Fruit fly (Drosophila melanogaster): ENCODE results near the gene nAChRbeta1.

nAChRbeta1 gene

DNA sequence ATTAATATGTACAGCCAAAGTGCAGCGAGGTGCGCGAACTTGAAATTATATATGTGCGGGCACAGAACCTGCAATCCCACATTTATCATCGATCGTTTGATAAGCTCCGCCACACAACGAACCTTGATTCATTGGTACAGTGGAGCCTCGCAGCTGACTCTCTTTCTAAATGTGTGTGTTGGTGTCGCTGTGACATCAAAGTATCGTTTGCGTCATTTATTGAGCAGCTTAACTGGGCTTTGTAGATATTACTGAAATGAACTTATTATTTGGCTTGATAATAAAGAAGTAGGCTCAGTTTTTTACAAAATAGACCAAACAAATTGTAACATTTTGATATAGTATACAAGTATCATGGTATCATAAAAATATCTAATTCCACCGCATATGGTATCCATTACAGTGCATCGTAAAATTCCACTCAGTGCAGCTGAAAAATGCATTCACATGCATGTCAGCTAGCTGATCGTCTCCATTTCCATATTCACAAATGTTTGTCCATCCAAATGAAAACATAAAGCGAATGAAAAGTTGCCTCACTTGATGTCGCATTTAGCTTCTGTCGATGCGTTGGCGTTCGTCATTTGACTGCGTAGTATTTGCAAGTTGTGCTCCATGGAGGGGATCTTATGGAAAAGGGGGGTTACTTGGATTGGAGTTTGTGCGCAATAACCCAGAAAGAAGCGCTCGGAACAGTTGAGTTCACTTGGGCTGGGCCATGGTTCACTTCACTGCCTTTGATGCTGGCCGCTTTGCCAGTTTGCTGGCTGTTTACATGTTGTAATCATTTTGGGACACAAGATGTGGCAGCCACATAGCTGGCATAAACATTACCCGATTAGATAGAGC, 17.9 kb upstream of the nAChRbeta1 start:
- TF ChIP-seq Dll (optimal IDR thresholded peaks at IDR 0.05), result no peak
- no peak for TF ChIP-seq EcR (GFP tag; optimal IDR thresholded peaks at IDR 0.05)
- no peak for TF ChIP-seq psq (optimal IDR thresholded peaks at IDR 0.05)
- TF ChIP-seq CG8478 (optimal IDR thresholded peaks at IDR 0.05), result no peak
- no peak for TF ChIP-seq usp (GFP tag; optimal IDR thresholded peaks at IDR 0.05)
- no peak for TF ChIP-seq pan (optimal IDR thresholded peaks at IDR 0.05)

DNA sequence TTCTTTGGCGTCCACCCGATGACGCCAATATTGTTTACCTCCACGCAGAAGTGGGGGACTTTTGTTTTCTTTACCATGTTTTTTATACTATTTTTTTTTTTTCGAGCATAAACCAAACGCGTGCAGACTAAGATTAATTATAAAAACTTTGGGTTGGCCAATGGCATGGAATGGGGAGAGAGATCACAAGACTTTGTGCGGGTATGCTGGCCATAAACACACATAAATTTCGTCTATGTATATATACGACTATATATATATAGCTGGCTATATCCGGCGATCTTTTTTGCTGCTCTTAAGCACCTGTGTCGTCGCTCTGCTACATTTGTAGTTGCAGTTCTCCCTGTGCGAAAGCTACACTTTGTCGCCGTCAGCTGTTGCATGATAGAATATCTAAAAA, 17.2 kb upstream of the nAChRbeta1 start:
- no peak for TF ChIP-seq usp (GFP tag; optimal IDR thresholded peaks at IDR 0.05)
- TF ChIP-seq EcR (GFP tag; optimal IDR thresholded peaks at IDR 0.05), result no peak
- no peak for TF ChIP-seq psq (optimal IDR thresholded peaks at IDR 0.05)
- TF ChIP-seq Dll (optimal IDR thresholded peaks at IDR 0.05), result no peak
- TF ChIP-seq pan (optimal IDR thresholded peaks at IDR 0.05), result no peak
- TF ChIP-seq CG8478 (optimal IDR thresholded peaks at IDR 0.05), result no peak

DNA sequence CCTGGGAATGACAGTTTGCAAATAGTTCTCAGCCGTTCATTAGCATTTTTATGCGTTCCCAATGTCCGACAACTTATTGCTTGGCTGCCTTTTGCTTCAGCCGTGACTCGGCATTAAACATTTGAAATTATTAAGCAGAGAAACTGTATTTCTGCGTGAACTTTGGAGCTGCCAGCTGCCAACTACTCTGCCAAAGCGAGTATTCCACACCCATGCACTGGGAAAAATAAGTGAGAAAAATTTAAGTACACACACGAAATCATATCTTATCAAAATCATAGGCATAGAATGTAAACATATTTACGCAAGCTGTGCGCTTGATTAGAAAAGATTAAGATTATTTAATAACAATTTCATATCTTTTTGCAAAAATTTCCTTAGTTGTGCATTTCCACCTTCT, 16.2 kb upstream of the nAChRbeta1 start:
- no peak for TF ChIP-seq EcR (GFP tag; optimal IDR thresholded peaks at IDR 0.05)
- no peak for TF ChIP-seq CG8478 (optimal IDR thresholded peaks at IDR 0.05)
- TF ChIP-seq usp (GFP tag; optimal IDR thresholded peaks at IDR 0.05), result no peak
- no peak for TF ChIP-seq Dll (optimal IDR thresholded peaks at IDR 0.05)
- TF ChIP-seq psq (optimal IDR thresholded peaks at IDR 0.05), result no peak
- TF ChIP-seq pan (optimal IDR thresholded peaks at IDR 0.05), result no peak

DNA sequence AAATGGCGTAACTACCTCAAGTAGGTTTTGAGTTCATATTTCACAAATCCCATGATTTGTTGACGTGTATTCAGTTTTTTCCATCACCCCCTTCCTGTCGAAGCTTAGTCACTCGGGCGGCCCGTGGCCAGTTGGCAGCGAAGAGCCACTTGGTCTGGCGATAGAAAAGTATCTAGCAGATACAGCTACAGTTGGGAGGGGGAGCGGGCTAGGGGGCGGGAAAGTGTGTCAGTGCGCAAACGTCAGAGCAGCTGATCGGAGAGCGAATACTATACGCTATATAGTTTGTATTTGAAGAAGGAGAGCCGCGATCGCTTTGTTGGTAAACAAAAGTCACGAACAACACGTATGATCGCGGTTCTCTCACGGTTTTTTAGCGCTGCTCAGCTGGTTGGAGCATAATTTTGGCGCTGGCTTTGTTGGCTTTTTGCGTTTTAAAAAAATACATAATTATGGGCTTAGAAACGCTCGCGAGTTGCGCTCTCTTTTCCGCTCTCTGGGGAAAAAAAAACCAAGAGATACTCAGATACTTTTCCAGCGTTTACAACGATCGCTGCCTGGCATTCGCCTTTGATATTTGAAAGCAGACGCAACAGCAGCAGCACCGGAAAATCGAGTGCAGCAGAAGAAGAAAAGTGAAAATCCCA, 15.2 kb upstream of the nAChRbeta1 start:
- no peak for TF ChIP-seq psq (optimal IDR thresholded peaks at IDR 0.05)
- peak; percentile 61 for TF ChIP-seq Dll (optimal IDR thresholded peaks at IDR 0.05)
- TF ChIP-seq CG8478 (optimal IDR thresholded peaks at IDR 0.05), result no peak
- TF ChIP-seq pan (optimal IDR thresholded peaks at IDR 0.05), result no peak
- TF ChIP-seq usp (GFP tag; optimal IDR thresholded peaks at IDR 0.05), result no peak
- TF ChIP-seq EcR (GFP tag; optimal IDR thresholded peaks at IDR 0.05), result no peak

DNA sequence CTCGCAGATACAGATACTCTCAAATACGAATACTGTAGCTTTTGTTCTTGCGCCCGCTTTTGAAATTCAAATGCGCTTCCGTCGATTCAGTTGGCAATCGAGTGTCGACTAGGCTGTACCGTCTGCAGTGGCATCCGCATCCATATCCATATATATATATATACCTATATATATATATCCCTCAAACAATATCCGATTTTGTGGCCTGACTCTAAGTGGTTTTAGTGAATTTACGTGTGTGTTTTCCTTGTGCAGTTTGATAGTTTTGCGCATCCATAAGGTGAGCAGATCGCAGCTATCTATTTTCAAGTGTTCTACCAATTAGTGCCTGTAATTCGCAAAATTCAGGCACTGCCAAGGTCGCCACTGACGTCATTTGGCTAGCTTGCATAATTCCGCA, 14.6 kb upstream of the nAChRbeta1 start:
- no peak for TF ChIP-seq EcR (GFP tag; optimal IDR thresholded peaks at IDR 0.05)
- no peak for TF ChIP-seq psq (optimal IDR thresholded peaks at IDR 0.05)

DNA sequence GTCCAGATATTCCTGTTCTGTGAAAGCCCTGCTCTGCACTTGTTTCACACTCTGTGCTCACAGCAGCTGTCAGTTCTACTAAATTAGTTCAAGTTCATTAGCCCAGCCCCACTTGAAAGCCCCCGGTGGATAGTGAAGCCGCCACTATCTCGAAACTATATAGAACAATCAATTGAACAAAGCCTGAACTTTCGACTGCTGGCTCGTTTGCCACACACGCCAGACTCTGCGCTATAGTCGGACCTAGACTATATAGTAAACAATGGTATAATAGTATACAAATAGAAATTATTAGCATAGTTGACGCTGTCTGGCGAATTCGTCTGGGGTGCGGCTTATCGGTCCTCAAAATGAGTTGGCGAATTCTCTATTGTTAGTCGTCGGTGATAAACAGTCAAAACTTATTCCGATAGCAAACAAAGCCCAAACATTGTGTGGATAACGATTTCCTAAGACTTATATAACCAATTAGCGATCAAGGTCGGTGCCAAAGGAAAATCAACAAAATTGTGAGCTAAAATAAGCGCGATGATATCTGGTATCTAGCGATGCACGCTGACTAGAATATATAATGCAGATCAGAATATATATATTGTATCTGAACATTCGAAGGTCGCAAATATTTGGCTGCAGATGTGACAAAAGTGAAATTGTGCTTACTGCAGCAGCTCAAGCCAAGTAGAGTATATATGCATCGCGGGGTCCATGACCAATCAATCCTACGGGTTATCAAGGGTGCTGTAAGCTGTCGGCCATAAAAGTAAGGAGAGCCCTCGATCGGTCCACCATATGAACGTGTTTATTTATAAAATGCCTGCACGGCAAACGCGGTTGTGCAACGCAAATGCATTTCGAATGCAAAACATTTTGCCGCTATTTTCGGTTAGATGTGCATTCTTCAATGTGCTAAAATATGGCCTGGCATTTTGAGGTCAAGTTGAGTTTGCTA, 13.5 kb upstream of the nAChRbeta1 start:
- TF ChIP-seq pan (optimal IDR thresholded peaks at IDR 0.05) (no peak), EcR (GFP tag; optimal IDR thresholded peaks at IDR 0.05) (peak in 1 of 2 experiments; percentile 36), psq (optimal IDR thresholded peaks at IDR 0.05) (no peak), CG8478 (optimal IDR thresholded peaks at IDR 0.05) (no peak), Dll (optimal IDR thresholded peaks at IDR 0.05) (no peak), usp (GFP tag; optimal IDR thresholded peaks at IDR 0.05) (no peak)

DNA sequence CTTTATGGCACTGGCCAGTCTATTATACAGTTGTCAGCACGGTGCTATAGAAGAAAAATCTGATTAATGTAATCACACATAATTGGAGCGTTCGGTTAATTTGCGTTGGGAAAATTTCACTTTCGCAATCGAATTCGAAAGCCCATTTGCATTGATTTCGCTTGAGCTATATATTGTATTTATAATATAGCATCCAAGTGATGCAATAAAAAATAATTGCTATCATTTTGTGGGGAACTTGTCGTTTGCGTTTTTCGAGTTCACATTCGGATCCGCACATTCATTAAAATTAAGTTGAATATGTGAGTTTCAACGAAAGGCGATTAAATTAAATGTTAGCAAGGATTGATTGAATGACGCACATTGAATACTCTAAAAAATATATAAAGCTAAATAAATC, 12.1 kb upstream of the nAChRbeta1 start:
- TF ChIP-seq pan (optimal IDR thresholded peaks at IDR 0.05) (no peak), Dll (optimal IDR thresholded peaks at IDR 0.05) (no peak), EcR (GFP tag; optimal IDR thresholded peaks at IDR 0.05) (no peak), CG8478 (optimal IDR thresholded peaks at IDR 0.05) (no peak), psq (optimal IDR thresholded peaks at IDR 0.05) (no peak), usp (GFP tag; optimal IDR thresholded peaks at IDR 0.05) (no peak)

DNA sequence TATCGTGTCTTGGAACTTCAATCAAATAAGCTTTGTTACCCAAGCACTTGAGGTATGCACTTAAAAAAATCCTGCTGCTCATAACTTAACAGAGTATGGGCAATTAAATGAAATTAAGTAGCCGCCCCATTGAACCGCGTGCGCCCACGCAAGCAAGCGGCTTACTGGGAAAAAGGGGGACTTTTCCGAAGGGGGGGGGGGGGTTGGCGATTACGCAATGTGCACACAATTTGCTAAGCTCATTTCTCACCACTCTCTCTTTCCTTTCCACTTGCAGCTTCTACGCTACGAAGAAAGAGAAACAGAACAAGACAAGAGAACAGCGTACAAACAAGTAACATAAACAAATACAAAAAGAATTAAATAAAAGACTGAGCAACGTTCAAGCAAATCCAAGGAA, 11.6 kb upstream of the nAChRbeta1 start:
- TF ChIP-seq psq (optimal IDR thresholded peaks at IDR 0.05), result no peak
- no peak for TF ChIP-seq usp (GFP tag; optimal IDR thresholded peaks at IDR 0.05)
- TF ChIP-seq EcR (GFP tag; optimal IDR thresholded peaks at IDR 0.05), result no peak
- TF ChIP-seq Dll (optimal IDR thresholded peaks at IDR 0.05), result no peak
- TF ChIP-seq CG8478 (optimal IDR thresholded peaks at IDR 0.05), result no peak
- no peak for TF ChIP-seq pan (optimal IDR thresholded peaks at IDR 0.05)

DNA sequence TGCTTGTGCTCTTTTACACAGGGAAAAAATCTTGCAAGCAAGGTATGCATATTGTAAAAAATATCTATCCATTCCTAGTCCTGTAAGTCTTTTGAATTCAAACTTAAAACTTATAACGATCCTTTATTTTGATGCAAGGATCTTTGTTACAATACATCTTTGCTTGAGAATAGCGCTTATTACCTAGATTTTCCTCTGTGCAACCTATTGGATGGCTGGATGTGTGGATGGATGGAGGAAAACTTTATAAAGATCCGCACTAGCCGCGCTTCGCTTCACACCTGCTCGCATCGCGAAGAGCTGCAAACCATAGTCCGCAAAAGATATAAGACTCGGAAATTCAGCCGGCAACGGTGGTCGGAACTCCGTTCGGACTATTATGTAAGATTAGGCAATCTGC, 7.8 kb upstream of the nAChRbeta1 start, which contains the start of gene CG15020:
Gene CG15020 (plus strand): TSS at position 301 of the 400 bp plus-strand sequence.
- TF ChIP-seq pan (optimal IDR thresholded peaks at IDR 0.05) (no peak), Dll (optimal IDR thresholded peaks at IDR 0.05) (no peak), CG8478 (optimal IDR thresholded peaks at IDR 0.05) (no peak), EcR (GFP tag; optimal IDR thresholded peaks at IDR 0.05) (no peak), usp (GFP tag; optimal IDR thresholded peaks at IDR 0.05) (no peak), psq (optimal IDR thresholded peaks at IDR 0.05) (no peak)

DNA sequence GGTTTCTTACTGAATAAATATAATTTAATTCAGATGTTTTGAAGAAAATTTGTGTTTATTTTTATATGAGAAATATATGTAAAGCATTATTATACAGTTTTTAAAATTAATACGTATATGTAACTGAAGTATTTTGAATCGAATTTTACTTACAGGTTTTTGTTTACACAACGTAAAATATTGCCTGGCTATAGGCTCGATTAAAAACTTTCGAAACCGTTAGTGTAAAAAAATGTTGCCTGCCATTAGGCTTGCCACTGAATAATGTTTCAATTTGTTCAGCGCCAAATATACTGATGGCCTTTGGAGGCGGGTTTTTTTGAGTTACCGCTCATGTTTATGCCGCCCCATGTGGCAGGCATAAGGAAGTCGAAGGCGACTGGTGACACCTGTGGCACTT, 2.6 kb upstream of the nAChRbeta1 start:
- TF ChIP-seq psq (optimal IDR thresholded peaks at IDR 0.05) (no peak), Dll (optimal IDR thresholded peaks at IDR 0.05) (no peak)

DNA sequence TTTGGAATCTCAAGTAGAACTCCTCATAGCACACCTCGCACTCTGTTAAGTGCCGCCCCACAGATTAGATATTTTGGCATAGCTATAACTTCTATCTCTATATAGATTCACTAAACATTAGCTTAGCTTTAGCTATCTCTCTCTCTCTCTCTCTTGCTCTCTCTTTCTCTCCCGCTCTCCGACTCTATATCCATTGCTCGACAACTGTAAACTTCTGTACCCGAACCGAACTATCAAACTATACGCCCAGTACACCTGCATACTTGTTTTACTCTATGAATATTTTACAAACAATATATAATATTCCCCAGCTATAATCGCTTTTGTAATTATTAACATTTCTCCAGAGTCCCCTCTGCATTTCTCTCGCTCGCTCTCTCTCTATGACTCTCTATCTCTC, 1.2 kb downstream of the nAChRbeta1 start:
- TF ChIP-seq Dll (optimal IDR thresholded peaks at IDR 0.05) (no peak), psq (optimal IDR thresholded peaks at IDR 0.05) (no peak), CG8478 (optimal IDR thresholded peaks at IDR 0.05) (no peak), pan (optimal IDR thresholded peaks at IDR 0.05) (no peak), usp (GFP tag; optimal IDR thresholded peaks at IDR 0.05) (no peak), EcR (GFP tag; optimal IDR thresholded peaks at IDR 0.05) (no peak)

All from whole organism.